Worm (Caenorhabditis elegans) whole organism, early embryonic: ENCODE measurements around the gene Y116A8A.7.
"Not testable (repeated sequence)": the region's sequence is repeated elsewhere in the genome, so short reads cannot be mapped to it uniquely, and the experiment has no call there.

Source experiments
- B0310.2 ChIP-seq: sonication (generic microtip); optimal IDR thresholded peaks from 2 replicates; lab custom pipeline; 2016; ENCODE audit warnings: mild to moderate bottlenecking, missing genetic modification characterization, missing compliant biosample characterization
- F13C5.2 ChIP-seq: sonication (generic microtip); optimal IDR thresholded peaks from 2 replicates; lab custom pipeline; 2017; ENCODE audit warnings: mild to moderate bottlenecking, missing genetic modification characterization, inconsistent platforms, missing compliant biosample characterization
- aly-1 ChIP-seq: sonication (generic microtip); optimal IDR thresholded peaks from 2 replicates; lab custom pipeline; 2016; ENCODE audit warnings: missing genetic modification characterization, missing compliant biosample characterization
- ama-1 ChIP-seq: fragments of 150-350 bp; optimal IDR thresholded peaks from 2 replicates; lab custom pipeline; 2014
- ceh-13 ChIP-seq: fragments of 200-800 bp; sonication (Bioruptor generic); optimal IDR thresholded peaks from 2 replicates; lab custom pipeline; 2018; ENCODE audit warnings: mild to moderate bottlenecking, missing genetic modification characterization, missing compliant biosample characterization
- ceh-36 ChIP-seq: sonication (generic microtip); optimal IDR thresholded peaks from 2 replicates; lab custom pipeline; 2016; ENCODE audit warnings: missing genetic modification characterization, inconsistent platforms, missing compliant biosample characterization
- ets-7 ChIP-seq: sonication (generic microtip); optimal IDR thresholded peaks from 2 replicates; lab custom pipeline; 2016; ENCODE audit warnings: missing genotype, missing genetic modification characterization, missing compliant biosample characterization
- flt-1 ChIP-seq: fragments of 200-800 bp; sonication (Bioruptor generic); IDR thresholded peaks from 2 replicates; pipeline ENCODE4 v1.3.6; 2022; ENCODE audit warnings: missing genetic modification characterization, missing compliant biosample characterization
- hmbx-1 ChIP-seq: sonication (generic microtip); optimal IDR thresholded peaks from 2 replicates; lab custom pipeline; 2016; ENCODE audit warnings: mild to moderate bottlenecking, missing genetic modification characterization, missing compliant biosample characterization
- hmg-4 ChIP-seq: fragments of 200-800 bp; sonication (Bioruptor generic); optimal IDR thresholded peaks from 2 replicates; lab custom pipeline; 2018; ENCODE audit warnings: mild to moderate bottlenecking, missing genetic modification characterization, missing compliant biosample characterization
- hnd-1 ChIP-seq: sonication (generic microtip); optimal IDR thresholded peaks from 2 replicates; lab custom pipeline; 2016; ENCODE audit warnings: missing genetic modification characterization, missing compliant biosample characterization
- pes-1 ChIP-seq: fragments of 200-800 bp; sonication (Bioruptor generic); IDR thresholded peaks from 2 replicates; pipeline ENCODE4 v1.3.6; 2022; ENCODE audit warnings: missing genetic modification reagents, missing genetic modification characterization, missing compliant biosample characterization
- scrt-1 ChIP-seq: fragments of 200-800 bp; sonication (Bioruptor generic); IDR thresholded peaks from 2 replicates; pipeline ENCODE4 v1.3.6; 2022; ENCODE audit warnings: missing genetic modification characterization, missing compliant biosample characterization
- sea-1 ChIP-seq: fragments of 200-800 bp; sonication (Bioruptor generic); conservative IDR thresholded peaks from 2 replicates; pipeline ENCODE4 v1.3.6; 2022; ENCODE audit warnings: missing genetic modification characterization, missing compliant biosample characterization
- tbx-11 ChIP-seq: fragments of 200-800 bp; sonication (Bioruptor generic); IDR thresholded peaks from 2 replicates; pipeline ENCODE4 v1.3.6; 2022; ENCODE audit warnings: missing genetic modification characterization, missing compliant biosample characterization
- tbx-37 ChIP-seq: fragments of 200-800 bp; sonication (Bioruptor generic); conservative IDR thresholded peaks from 2 replicates; pipeline ENCODE4 v1.3.6; 2022; ENCODE audit warnings: missing genetic modification reagents, missing genetic modification characterization, missing compliant biosample characterization
- tra-4 ChIP-seq: sonication (generic microtip); optimal IDR thresholded peaks from 2 replicates; lab custom pipeline; 2017; ENCODE audit warnings: missing genetic modification characterization, missing compliant biosample characterization

Y116A8A.7 gene

DNA sequence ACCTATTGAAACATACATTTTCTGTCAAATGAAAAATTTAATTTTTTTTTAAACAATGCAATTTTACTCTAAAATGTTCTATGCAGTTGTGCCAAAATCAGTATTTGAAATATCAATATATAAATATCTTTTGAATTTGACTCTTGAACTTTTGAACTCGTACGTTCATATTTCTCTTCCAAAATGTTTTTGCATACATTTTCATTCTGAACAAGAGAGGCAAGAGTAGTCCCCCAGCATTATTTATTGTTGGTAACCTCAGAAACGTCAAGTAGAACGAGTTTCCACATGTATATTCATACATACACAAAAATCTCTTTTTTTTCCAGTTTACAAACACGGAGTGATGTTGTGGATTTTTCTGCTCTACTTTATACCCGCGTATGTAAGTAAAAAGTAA is 1.4 kb downstream of the Y116A8A.7 start, which contains the start of gene clec-194:
clec-194 (plus strand) TSS at position 301 of the 400 bp plus-strand sequence.
- no peak for TF ChIP-seq pes-1 (GFP tag; lab: Robert Waterston, UW)
- TF ChIP-seq tbx-37 (GFP tag; lab: Robert Waterston, UW) = no peak
- TF ChIP-seq scrt-1 (GFP tag; lab: Robert Waterston, UW) = no peak
- TF ChIP-seq ceh-36 (tag; lab: Kevin White, UChicago) = no peak
- no peak for TF ChIP-seq hmbx-1 (tag; lab: Kevin White, UChicago)
- TF ChIP-seq ceh-13 (GFP tag; lab: Kevin White, UChicago) = no peak
- no peak for TF ChIP-seq hnd-1 (tag; lab: Kevin White, UChicago)
- TF ChIP-seq ets-7 = no peak
- no peak for TF ChIP-seq tra-4 (tag; lab: Kevin White, UChicago)
- no peak for TF ChIP-seq B0310.2 (tag; lab: Kevin White, UChicago)
- TF ChIP-seq flt-1 = no peak
- no peak for TF ChIP-seq sea-1 (GFP tag; lab: Robert Waterston, UW)
- TF ChIP-seq aly-1 (tag; lab: Kevin White, UChicago) = no peak
- no peak for TF ChIP-seq hmg-4
- TF ChIP-seq tbx-11 (GFP tag; lab: Robert Waterston, UW) = no peak

DNA sequence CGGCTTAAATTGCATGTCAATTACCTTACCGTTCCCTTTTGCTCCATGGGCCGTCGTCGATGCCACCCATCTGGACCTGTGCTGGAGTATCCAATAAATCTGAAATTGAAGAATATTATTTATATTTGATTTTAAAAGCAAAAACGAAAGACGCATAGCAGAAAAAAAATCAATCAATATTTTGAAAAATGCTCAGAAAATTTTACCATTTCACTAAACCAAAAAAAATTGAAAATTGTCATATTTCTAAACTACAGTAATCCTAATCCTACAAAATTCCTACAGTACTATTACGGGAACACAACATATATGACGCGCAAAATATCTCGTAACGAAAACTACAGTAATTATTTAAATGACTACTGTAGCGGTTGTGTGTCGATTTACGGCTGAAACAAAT is 12.9 kb downstream of the Y116A8A.7 start, which contains the start of gene Y116A8A.150:
Y116A8A.150 (minus strand) TSS at position 101 of the 400 bp plus-strand sequence.
- TF ChIP-seq pes-1 (GFP tag; lab: Robert Waterston, UW); aly-1 (tag; lab: Kevin White, UChicago); ceh-13 (GFP tag; lab: Kevin White, UChicago): not testable (repeated sequence)

DNA sequence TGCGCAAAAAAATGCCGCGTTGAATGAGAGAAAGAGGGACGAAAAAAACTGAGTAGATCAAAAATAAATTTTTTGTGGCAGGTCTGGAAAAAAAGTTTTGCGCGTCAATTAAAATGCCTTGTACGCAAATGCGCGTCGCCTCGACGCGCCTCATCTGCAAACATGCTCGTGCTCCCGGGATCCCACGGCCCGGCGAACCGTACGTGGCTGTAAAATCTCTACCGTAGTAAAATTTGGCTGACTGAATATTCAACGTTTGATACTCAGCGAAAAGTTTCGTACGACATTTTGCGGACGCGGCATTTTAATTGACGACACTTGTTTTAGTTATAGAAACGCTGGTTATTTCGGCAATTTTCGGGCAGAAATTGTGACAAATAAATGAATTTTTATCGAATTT is 15.4 kb downstream of the Y116A8A.7 start:
- TF ChIP-seq scrt-1 (GFP tag; lab: Robert Waterston, UW) = 0 out of 2 replicates have a peak, but pooled peaks have one; percentile 39

DNA sequence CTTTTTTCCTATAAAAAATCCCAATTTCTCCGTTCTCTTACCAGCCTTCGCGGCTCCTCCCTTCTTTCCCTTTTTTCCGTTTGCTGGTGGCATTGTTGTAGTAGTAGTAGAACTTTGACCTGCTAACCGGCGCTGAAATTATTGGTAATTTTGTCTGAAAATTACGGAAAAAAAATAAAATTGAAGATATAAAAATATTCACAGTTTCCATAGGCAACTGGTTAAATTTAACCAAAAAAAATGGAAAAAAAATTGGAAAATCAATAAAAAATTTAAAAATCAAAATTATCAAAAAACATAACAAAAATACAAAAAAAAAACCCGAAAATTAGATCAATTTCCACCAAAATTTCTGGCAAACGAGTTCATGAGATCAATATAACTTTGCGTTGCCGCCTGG is 24.8 kb downstream of the Y116A8A.7 start, which contains the start of gene map-2:
map-2 (minus strand) TSS at position 101 of the 400 bp plus-strand sequence.
- TF ChIP-seq B0310.2 (tag; lab: Kevin White, UChicago) (no peak), hmbx-1 (tag; lab: Kevin White, UChicago) (no peak), ceh-36 (tag; lab: Kevin White, UChicago) (no peak), ama-1 (lab: Kevin White, UChicago) (no peak), F13C5.2 (no peak), aly-1 (tag; lab: Kevin White, UChicago) (no peak), hnd-1 (tag; lab: Kevin White, UChicago) (no peak), scrt-1 (GFP tag; lab: Robert Waterston, UW) (no peak), hmg-4 (no peak), ets-7 (no peak), ceh-13 (GFP tag; lab: Kevin White, UChicago) (no peak)

DNA sequence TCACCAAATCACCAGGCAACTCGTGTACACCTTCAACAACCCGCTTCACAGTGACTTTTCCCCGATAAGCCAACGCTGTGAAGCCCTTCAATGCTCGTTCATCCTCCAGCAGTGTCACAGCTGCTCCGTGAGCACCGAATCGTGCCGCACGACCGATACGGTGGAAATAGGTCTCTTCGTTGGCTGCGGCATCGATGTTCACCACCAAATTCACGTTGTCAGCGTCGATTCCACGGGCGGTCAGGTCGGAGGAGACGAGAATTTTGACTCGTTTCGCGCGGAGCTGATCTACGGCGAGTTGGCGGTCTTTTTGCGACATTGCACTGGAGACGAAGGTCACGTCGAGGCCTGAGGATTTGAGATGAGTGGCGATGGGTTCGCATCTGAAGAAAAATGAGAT is 30.7 kb downstream of the Y116A8A.7 start:
- TF ChIP-seq hnd-1 (tag; lab: Kevin White, UChicago) = no peak
- TF ChIP-seq pes-1 (GFP tag; lab: Robert Waterston, UW) = no peak

DNA sequence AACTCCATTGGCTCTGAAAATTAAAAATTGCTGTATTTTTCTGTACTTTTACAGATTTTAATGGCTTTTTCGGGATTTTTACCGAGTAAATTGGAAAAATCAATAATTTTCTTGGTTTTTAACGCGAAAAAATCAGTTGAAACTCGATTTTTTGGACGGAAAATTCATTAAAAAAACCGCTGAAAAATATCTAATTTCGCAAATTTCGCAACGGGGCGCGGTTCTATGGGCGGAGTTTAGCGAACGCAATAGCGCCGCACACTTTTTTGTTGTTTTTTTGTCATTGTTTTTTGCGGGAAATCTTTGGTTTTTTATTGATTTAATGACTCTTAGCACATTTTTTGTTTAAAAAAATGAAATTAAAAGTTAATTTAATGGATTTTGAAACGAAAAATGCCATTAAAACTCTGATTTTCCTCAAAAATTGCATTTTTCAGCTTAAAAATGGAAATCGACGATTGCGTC is 33.5 kb downstream of the Y116A8A.7 start, which contains the start of the genes mel-46 and lsy-13:
mel-46 (minus strand) TSS at position 51 of the 465 bp plus-strand sequence.
lsy-13 (plus strand) TSS at position 440 of the 465 bp plus-strand sequence.
- TF ChIP-seq aly-1 (tag; lab: Kevin White, UChicago) (no peak), tbx-11 (GFP tag; lab: Robert Waterston, UW) (peak; percentile 56; the same call in 1 of the 2 replicates), ama-1 (lab: Kevin White, UChicago) (no peak), hmbx-1 (tag; lab: Kevin White, UChicago) (no peak), ets-7 (no peak), B0310.2 (tag; lab: Kevin White, UChicago) (peak; percentile 25), sea-1 (GFP tag; lab: Robert Waterston, UW) (0 out of 2 replicates have a peak, but pooled peaks have one; percentile 59), tbx-37 (GFP tag; lab: Robert Waterston, UW) (peak; percentile 32; the same call in 1 of the 2 replicates), pes-1 (GFP tag; lab: Robert Waterston, UW) (peak; percentile 75), scrt-1 (GFP tag; lab: Robert Waterston, UW) (0 out of 2 replicates have a peak, but pooled peaks have one; percentile 29), ceh-13 (GFP tag; lab: Kevin White, UChicago) (peak; percentile 17), F13C5.2 (peak; percentile 62), flt-1 (0 out of 2 replicates have a peak, but pooled peaks have one; percentile 52), hmg-4 (no peak), ceh-36 (tag; lab: Kevin White, UChicago) (peak; percentile 46), hnd-1 (tag; lab: Kevin White, UChicago) (peak; percentile 39), tra-4 (tag; lab: Kevin White, UChicago) (no peak)

DNA sequence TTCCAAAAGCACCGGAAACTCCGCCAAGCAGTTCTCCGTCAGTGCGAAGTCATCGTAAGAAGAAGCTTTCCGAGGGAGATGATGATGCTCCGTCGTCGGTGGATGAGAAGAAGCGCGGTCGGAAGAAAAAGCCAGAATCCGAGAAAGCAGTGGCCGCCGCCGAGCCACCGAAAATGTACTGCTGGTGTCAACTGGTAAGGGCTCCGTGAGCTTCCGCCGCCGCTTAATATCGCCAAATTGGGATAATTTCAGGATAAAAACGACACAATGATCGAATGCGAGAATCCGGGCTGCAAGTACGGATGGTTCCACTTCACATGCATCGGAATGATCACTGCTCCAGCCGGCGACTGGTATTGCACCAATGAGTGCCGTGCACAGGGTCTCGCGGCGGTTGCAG is 34.9 kb downstream of the Y116A8A.7 start:
- TF ChIP-seq hmg-4 = no peak
- TF ChIP-seq ama-1 (lab: Kevin White, UChicago) = no peak
- no peak for TF ChIP-seq pes-1 (GFP tag; lab: Robert Waterston, UW)
- no peak for TF ChIP-seq aly-1 (tag; lab: Kevin White, UChicago)
- TF ChIP-seq scrt-1 (GFP tag; lab: Robert Waterston, UW) = no peak
- no peak for TF ChIP-seq tbx-37 (GFP tag; lab: Robert Waterston, UW)
- no peak for TF ChIP-seq hnd-1 (tag; lab: Kevin White, UChicago)
- no peak for TF ChIP-seq sea-1 (GFP tag; lab: Robert Waterston, UW)

DNA sequence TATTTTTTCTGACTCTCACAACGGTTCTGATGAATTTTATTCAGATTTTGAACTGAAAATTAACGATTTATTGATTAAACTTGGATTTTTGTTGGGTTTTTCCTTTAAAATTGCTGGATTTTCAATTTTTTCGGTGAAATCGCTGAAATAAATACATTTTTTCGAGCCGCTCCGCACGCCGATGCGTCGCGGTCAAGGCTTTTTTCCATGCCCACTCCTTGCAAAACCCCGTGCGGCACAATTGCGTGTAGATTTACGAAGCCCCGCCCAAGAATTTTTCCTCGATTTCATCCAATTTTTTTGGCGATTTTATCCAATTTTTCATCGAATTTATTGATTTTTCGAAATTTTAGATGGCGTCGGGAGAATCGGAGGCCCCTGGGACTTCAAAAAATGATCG is 35.5 kb downstream of the Y116A8A.7 start, which contains the start of gene gtsf-1:
gtsf-1 (plus strand) TSS at position 354 of the 400 bp plus-strand sequence.
- TF ChIP-seq ama-1 (lab: Kevin White, UChicago) (no peak), flt-1 (peak; percentile 67), F13C5.2 (peak; percentile 91), hmg-4 (peak; percentile 39), tbx-11 (GFP tag; lab: Robert Waterston, UW) (0 out of 2 replicates have a peak, but pooled peaks have one; percentile 65), sea-1 (GFP tag; lab: Robert Waterston, UW) (peak; percentile 61; the same call in 1 of the 2 replicates), aly-1 (tag; lab: Kevin White, UChicago) (no peak), tbx-37 (GFP tag; lab: Robert Waterston, UW) (0 out of 2 replicates have a peak, but pooled peaks have one; percentile 32), hnd-1 (tag; lab: Kevin White, UChicago) (peak; percentile 42), B0310.2 (tag; lab: Kevin White, UChicago) (no peak), hmbx-1 (tag; lab: Kevin White, UChicago) (no peak), ceh-36 (tag; lab: Kevin White, UChicago) (peak; percentile 56), pes-1 (GFP tag; lab: Robert Waterston, UW) (peak; percentile 67), ets-7 (no peak), scrt-1 (GFP tag; lab: Robert Waterston, UW) (no peak), ceh-13 (GFP tag; lab: Kevin White, UChicago) (peak; percentile 29), tra-4 (tag; lab: Kevin White, UChicago) (no peak)
